Fruit fly (Drosophila melanogaster) Kc167 (cell line): ENCODE data around the gene Acsx1L.

ENCODE experiments used
- Myc ChIP-seq: fragments of >200 bp; optimal IDR thresholded peaks from 2 replicates; lab custom pipeline; 2017; ENCODE audit warnings: missing external identifiers
- Sin3A ChIP-seq: fragments of >200 bp; optimal IDR thresholded peaks from 2 replicates; lab custom pipeline; 2018; ENCODE audit warnings: missing external identifiers
- h ChIP-seq: fragments of >200 bp; optimal IDR thresholded peaks from 3 replicates; lab custom pipeline; 2018; ENCODE audit warnings: missing external identifiers
- insv ChIP-seq: fragments of >200 bp; optimal IDR thresholded peaks from 3 replicates; lab custom pipeline; 2018; ENCODE audit warnings: missing external identifiers
- psq ChIP-seq: fragments of >200 bp; optimal IDR thresholded peaks from 2 replicates; lab custom pipeline; 2017; ENCODE audit warnings: missing external identifiers
- ttk ChIP-seq: sonication (Bioruptor generic); optimal IDR thresholded peaks from 2 replicates; lab custom pipeline; 2017; ENCODE audit warnings: missing external identifiers

The Acsx1L gene

dm6 chr3R:19801752-19802151 is 28.7 kb upstream of the Acsx1L start:
- TF ChIP-seq h = no peak
- no peak for TF ChIP-seq Myc (lab: Kevin White, UChicago)
- TF ChIP-seq psq (lab: Kevin White, UChicago) = no peak
- no peak for TF ChIP-seq insv (lab: Kevin White, UChicago)
- no peak for TF ChIP-seq ttk (lab: Kevin White, UChicago)
- TF ChIP-seq Sin3A (lab: Kevin White, UChicago) = no peak

dm6 chr3R:19799614-19800013 is 26.6 kb upstream of the Acsx1L start:
- TF ChIP-seq insv (lab: Kevin White, UChicago) (no peak), ttk (lab: Kevin White, UChicago) (no peak), Sin3A (lab: Kevin White, UChicago) (no peak), Myc (lab: Kevin White, UChicago) (no peak), h (no peak), psq (lab: Kevin White, UChicago) (no peak)

dm6 chr3R:19796835-19797234 is 23.8 kb upstream of the Acsx1L start:
- TF ChIP-seq insv (lab: Kevin White, UChicago) = no peak

- TF ChIP-seq Sin3A (lab: Kevin White, UChicago) (no peak), psq (lab: Kevin White, UChicago) (no peak), insv (lab: Kevin White, UChicago) (no peak), ttk (lab: Kevin White, UChicago) (no peak), h (no peak)
These were observed 22.3 kb upstream of the Acsx1L start for dm6 chr3R:19795332-19795731.

dm6 chr3R:19793661-19794060 is 20.6 kb upstream of the Acsx1L start:
- no peak for TF ChIP-seq ttk (lab: Kevin White, UChicago)
- no peak for TF ChIP-seq psq (lab: Kevin White, UChicago)
- TF ChIP-seq Myc (lab: Kevin White, UChicago) = no peak
- no peak for TF ChIP-seq Sin3A (lab: Kevin White, UChicago)
- no peak for TF ChIP-seq insv (lab: Kevin White, UChicago)
- no peak for TF ChIP-seq h

- TF ChIP-seq ttk (lab: Kevin White, UChicago) (no peak), Sin3A (lab: Kevin White, UChicago) (no peak), insv (lab: Kevin White, UChicago) (no peak), psq (lab: Kevin White, UChicago) (no peak), Myc (lab: Kevin White, UChicago) (no peak), h (no peak)
These were observed 19.7 kb upstream of the Acsx1L start for dm6 chr3R:19792697-19793096.

dm6 chr3R:19790805-19791572 is 18.0 kb upstream of the Acsx1L start:
- TF ChIP-seq psq (lab: Kevin White, UChicago) (no peak), Sin3A (lab: Kevin White, UChicago) (no peak), Myc (lab: Kevin White, UChicago) (no peak), insv (lab: Kevin White, UChicago) (no peak), h (no peak), ttk (lab: Kevin White, UChicago) (no peak)

dm6 chr3R:19789942-19790774 is 17.1 kb upstream of the Acsx1L start:
- no peak for TF ChIP-seq ttk (lab: Kevin White, UChicago)
- TF ChIP-seq insv (lab: Kevin White, UChicago) = no peak
- no peak for TF ChIP-seq Sin3A (lab: Kevin White, UChicago)
- no peak for TF ChIP-seq h
- no peak for TF ChIP-seq Myc (lab: Kevin White, UChicago)
- no peak for TF ChIP-seq psq (lab: Kevin White, UChicago)

dm6 chr3R:19788770-19789169 is 15.7 kb upstream of the Acsx1L start:
- TF ChIP-seq ttk (lab: Kevin White, UChicago) = no peak

- TF ChIP-seq insv (lab: Kevin White, UChicago) (no peak), psq (lab: Kevin White, UChicago) (no peak), h (no peak), Sin3A (lab: Kevin White, UChicago) (no peak), ttk (lab: Kevin White, UChicago) (no peak), Myc (lab: Kevin White, UChicago) (no peak)
These were observed 12.4 kb upstream of the Acsx1L start for dm6 chr3R:19785451-19785850.

- TF ChIP-seq ttk (lab: Kevin White, UChicago) (no peak), Myc (lab: Kevin White, UChicago) (no peak), insv (lab: Kevin White, UChicago) (no peak), psq (lab: Kevin White, UChicago) (no peak), h (no peak), Sin3A (lab: Kevin White, UChicago) (no peak)
These were observed 10.3 kb upstream of the Acsx1L start, which contains the start of gene Acsx4 for dm6 chr3R:19783290-19783689. Gene Acsx4 (plus strand): TSS chr3R:19783522.

- no peak for TF ChIP-seq Myc (lab: Kevin White, UChicago)
- no peak for TF ChIP-seq psq (lab: Kevin White, UChicago)
- no peak for TF ChIP-seq h
- no peak for TF ChIP-seq insv (lab: Kevin White, UChicago)
- no peak for TF ChIP-seq Sin3A (lab: Kevin White, UChicago)
- TF ChIP-seq ttk (lab: Kevin White, UChicago) = no peak
These were observed 7.9 kb upstream of the Acsx1L start, which contains the start of gene Acsx3 for dm6 chr3R:19780946-19781345. Gene Acsx3 (plus strand): TSS chr3R:19781246.
